Fruit fly (Drosophila melanogaster) whole organism, pupa: ENCODE results near the gene CG43156.

Source experiments
- CG9948 ChIP-seq: fragments of 200-800 bp; sonication (Bioruptor generic); optimal IDR thresholded peaks from 2 replicates; lab custom pipeline; 2018; ENCODE audit warnings: missing biosample characterization, mild to moderate bottlenecking, missing genetic modification characterization, moderate library complexity
- Pif1A ChIP-seq: fragments of 200-800 bp; sonication (Bioruptor generic); optimal IDR thresholded peaks from 3 replicates; lab custom pipeline; 2016; ENCODE audit warnings: missing biosample characterization, missing genetic modification characterization
- fd96Ca ChIP-seq: fragments of 200-800 bp; sonication (Bioruptor generic); IDR thresholded peaks from 3 replicates; pipeline ENCODE4 v1.3.6; 2022; ENCODE audit warnings: missing biosample characterization, missing genetic modification characterization

dm6 chrX:11922650-11923237 is 16.1 kb upstream of the CG43156 start:
- TF ChIP-seq CG9948 (tag; lab: Kevin White, UChicago) (no peak), Pif1A (GFP tag; lab: Kevin White, UChicago) (no peak), fd96Ca (no peak)
